Worm (Caenorhabditis elegans) whole organism, L2 larva: ENCODE measurements around the gene ugt-21.
A peak's percentile ranks its signal among the peaks of the same experiment; 100 is the strongest.

Experiments
- C34F6.9 ChIP-seq: fragments of 150-350 bp; optimal IDR thresholded peaks from 2 replicates; lab custom pipeline; 2014; ENCODE audit warnings: missing biosample characterization, missing genetic modification characterization
- F13H6.1 ChIP-seq: sonication (generic microtip); optimal IDR thresholded peaks from 2 replicates; lab custom pipeline; 2016; ENCODE audit warnings: missing genetic modification characterization, missing compliant biosample characterization
- R02D3.7 ChIP-seq: fragments of 150-350 bp; optimal IDR thresholded peaks from 2 replicates; lab custom pipeline; 2014; ENCODE audit warnings: missing biosample characterization, missing genetic modification characterization
- Y55F3AM.14 ChIP-seq: fragments of 200-800 bp; sonication (Bioruptor generic); optimal IDR thresholded peaks from 2 replicates; lab custom pipeline; 2018; ENCODE audit warnings: mild to moderate bottlenecking, missing genetic modification characterization, missing compliant biosample characterization
- ZK546.5 ChIP-seq: sonication (generic microtip); optimal IDR thresholded peaks from 2 replicates; lab custom pipeline; 2017; ENCODE audit warnings: missing biosample characterization, missing genetic modification characterization
- alr-1 ChIP-seq: fragments of 150-350 bp; optimal IDR thresholded peaks from 2 replicates; lab custom pipeline; 2014; ENCODE audit warnings: missing biosample characterization, missing genetic modification characterization
- aly-2 ChIP-seq: fragments of 150-350 bp; optimal IDR thresholded peaks from 2 replicates; lab custom pipeline; 2014; ENCODE audit warnings: missing biosample characterization, missing genetic modification characterization
- ama-1 ChIP-seq: fragments of 150-350 bp; optimal IDR thresholded peaks from 2 replicates; lab custom pipeline; 2018; ENCODE audit warnings: inconsistent platforms
- blmp-1 ChIP-seq: sonication (generic microtip); optimal IDR thresholded peaks from 2 replicates; lab custom pipeline; 2017; ENCODE audit warnings: missing genetic modification characterization, mild to moderate bottlenecking, missing compliant biosample characterization, antibody characterized with exemption, moderate library complexity; ENCODE audit not compliant: insufficient read depth
- ceh-16 ChIP-seq: fragments of 150-350 bp; optimal IDR thresholded peaks from 2 replicates; lab custom pipeline; 2014; ENCODE audit warnings: missing biosample characterization, missing genetic modification characterization
- ceh-82 ChIP-seq: fragments of 150-350 bp; optimal IDR thresholded peaks from 2 replicates; lab custom pipeline; 2014; ENCODE audit warnings: missing biosample characterization, missing genetic modification characterization
- crh-2 ChIP-seq: sonication (generic microtip); optimal IDR thresholded peaks from 2 replicates; lab custom pipeline; 2017; ENCODE audit warnings: missing biosample characterization, missing genetic modification characterization
- dmd-4 ChIP-seq: sonication (generic microtip); optimal IDR thresholded peaks from 2 replicates; lab custom pipeline; 2017; ENCODE audit warnings: missing biosample characterization, missing genetic modification characterization
- egl-27 ChIP-seq: sonication (generic microtip); optimal IDR thresholded peaks from 3 replicates; lab custom pipeline; 2017; ENCODE audit warnings: missing biosample characterization, missing genetic modification reagents, missing genetic modification characterization
- elt-1 ChIP-seq: fragments of 150-350 bp; optimal IDR thresholded peaks from 2 replicates; lab custom pipeline; 2014; ENCODE audit warnings: missing biosample characterization, missing genetic modification characterization
- elt-3 ChIP-seq: sonication (generic microtip); optimal IDR thresholded peaks from 2 replicates; lab custom pipeline; 2017; ENCODE audit warnings: missing biosample characterization, missing genetic modification characterization
- fos-1 ChIP-seq: fragments of 150-350 bp; optimal IDR thresholded peaks from 2 replicates; lab custom pipeline; 2014; ENCODE audit warnings: missing biosample characterization, missing genetic modification characterization
- gmeb-1 ChIP-seq: fragments of 150-350 bp; optimal IDR thresholded peaks from 2 replicates; lab custom pipeline; 2014; ENCODE audit warnings: missing biosample characterization, missing genetic modification characterization
- lin-11 ChIP-seq: fragments of 150-350 bp; sonication (generic microtip); optimal IDR thresholded peaks from 2 replicates; lab custom pipeline; 2014; ENCODE audit warnings: missing biosample characterization, missing genetic modification characterization, inconsistent platforms, mixed read lengths
- lin-13 ChIP-seq: fragments of 150-350 bp; optimal IDR thresholded peaks from 2 replicates; lab custom pipeline; 2014; ENCODE audit warnings: missing biosample characterization, missing genetic modification reagents, missing genetic modification characterization
- lin-39 ChIP-seq: fragments of 150-350 bp; optimal IDR thresholded peaks from 2 replicates; lab custom pipeline; 2014; ENCODE audit warnings: missing biosample characterization, missing genetic modification reagents, missing genetic modification characterization
- lsy-2 ChIP-seq, 2 experiments: fragments of 150-350 bp in 1 of 2; sonication (generic microtip) in 1 of 2; optimal IDR thresholded peaks; 2 replicates each; lab custom pipeline; 2014 to 2017; ENCODE audit warnings: missing biosample characterization in 2 of 2, missing genetic modification characterization in 2 of 2
- mab-5 ChIP-seq: fragments of 150-350 bp; optimal IDR thresholded peaks from 2 replicates; lab custom pipeline; 2014; ENCODE audit warnings: missing biosample characterization, missing genetic modification characterization
- mbf-1 ChIP-seq: sonication (generic microtip); optimal IDR thresholded peaks from 2 replicates; lab custom pipeline; 2017; ENCODE audit warnings: missing biosample characterization, missing genetic modification characterization
- mdl-1 ChIP-seq, 2 experiments: fragments of 150-350 bp in 1 of 2; sonication (generic microtip) in 1 of 2; optimal IDR thresholded peaks; 2 replicates each; lab custom pipeline; 2017; ENCODE audit warnings: missing biosample characterization in 2 of 2, missing genetic modification characterization in 2 of 2
- nhr-10 ChIP-seq: sonication (generic microtip); optimal IDR thresholded peaks from 2 replicates; lab custom pipeline; 2017; ENCODE audit warnings: missing biosample characterization, missing genetic modification characterization
- nhr-11 ChIP-seq: fragments of 150-350 bp; optimal IDR thresholded peaks from 2 replicates; lab custom pipeline; 2014; ENCODE audit warnings: missing biosample characterization, missing genetic modification characterization
- nhr-12 ChIP-seq: fragments of 150-350 bp; optimal IDR thresholded peaks from 2 replicates; lab custom pipeline; 2014; ENCODE audit warnings: missing biosample characterization, missing genetic modification characterization
- nhr-129 ChIP-seq: fragments of 150-350 bp; optimal IDR thresholded peaks from 2 replicates; lab custom pipeline; 2014; ENCODE audit warnings: missing biosample characterization, missing genetic modification characterization
- nhr-21 ChIP-seq: fragments of 150-350 bp; optimal IDR thresholded peaks from 2 replicates; lab custom pipeline; 2014; ENCODE audit warnings: missing biosample characterization, missing genetic modification characterization
- nhr-23 ChIP-seq: fragments of 150-350 bp; optimal IDR thresholded peaks from 2 replicates; lab custom pipeline; 2014; ENCODE audit warnings: missing biosample characterization, missing genetic modification reagents, missing genetic modification characterization
- nhr-237 ChIP-seq: fragments of 150-350 bp; optimal IDR thresholded peaks from 2 replicates; lab custom pipeline; 2014; ENCODE audit warnings: missing biosample characterization, missing genetic modification characterization
- nhr-25 ChIP-seq: fragments of 150-350 bp; sonication (generic microtip); optimal IDR thresholded peaks from 3 replicates; lab custom pipeline; 2014; ENCODE audit warnings: missing biosample characterization, missing genetic modification characterization
- nhr-6 ChIP-seq: fragments of 150-350 bp; optimal IDR thresholded peaks from 2 replicates; lab custom pipeline; 2014; ENCODE audit warnings: missing biosample characterization, missing genetic modification characterization
- nhr-77 ChIP-seq: fragments of 150-350 bp; optimal IDR thresholded peaks from 2 replicates; lab custom pipeline; 2014; ENCODE audit warnings: missing biosample characterization, missing genetic modification characterization
- peb-1 ChIP-seq: fragments of 150-350 bp; optimal IDR thresholded peaks from 2 replicates; lab custom pipeline; 2014; ENCODE audit warnings: missing biosample characterization, missing genetic modification characterization
- sem-4 ChIP-seq: fragments of 150-350 bp; optimal IDR thresholded peaks from 2 replicates; lab custom pipeline; 2014; ENCODE audit warnings: missing biosample characterization, missing genetic modification reagents, missing genetic modification characterization
- skn-1 ChIP-seq: sonication (generic microtip); optimal IDR thresholded peaks from 2 replicates; lab custom pipeline; 2017; ENCODE audit warnings: missing biosample characterization, missing genetic modification characterization
- sma-3 ChIP-seq: sonication (generic microtip); optimal IDR thresholded peaks from 2 replicates; lab custom pipeline; 2016; ENCODE audit warnings: missing genetic modification reagents, missing genetic modification characterization, missing compliant biosample characterization
- sma-9 ChIP-seq, 2 experiments: fragments of 150-350 bp in 1 of 2; sonication (generic microtip) in 1 of 2; optimal IDR thresholded peaks; 2 replicates each; lab custom pipeline; 2014 to 2016; ENCODE audit warnings: missing genetic modification characterization in 2 of 2, mild to moderate bottlenecking in 1 of 2, missing biosample characterization in 1 of 2, missing compliant biosample characterization in 1 of 2, missing genetic modification reagents in 1 of 2, moderate library complexity in 1 of 2
- snpc-4 ChIP-seq: fragments of 150-350 bp; optimal IDR thresholded peaks from 2 replicates; lab custom pipeline; 2014; ENCODE audit warnings: missing biosample characterization, missing genetic modification characterization
- unc-39 ChIP-seq: fragments of 150-350 bp; optimal IDR thresholded peaks from 2 replicates; lab custom pipeline; 2014; ENCODE audit warnings: missing biosample characterization, missing genetic modification characterization
- unc-55 ChIP-seq: fragments of 150-350 bp; sonication (generic microtip); optimal IDR thresholded peaks from 3 replicates; lab custom pipeline; 2014; ENCODE audit warnings: missing biosample characterization, missing genetic modification reagents, missing genetic modification characterization
- unc-62 ChIP-seq: fragments of 150-350 bp; optimal IDR thresholded peaks from 2 replicates; lab custom pipeline; 2014; ENCODE audit warnings: missing biosample characterization, missing genetic modification reagents, missing genetic modification characterization
- zag-1 ChIP-seq: fragments of 150-350 bp; optimal IDR thresholded peaks from 2 replicates; lab custom pipeline; 2014; ENCODE audit warnings: missing biosample characterization, missing genetic modification characterization
- ztf-1 ChIP-seq: fragments of 200-800 bp; sonication (Bioruptor generic); conservative IDR thresholded peaks from 2 replicates; pipeline ENCODE4 v1.3.6; 2022; ENCODE audit warnings: missing genetic modification characterization, missing compliant biosample characterization
- ztf-11 ChIP-seq: sonication (generic microtip); optimal IDR thresholded peaks from 2 replicates; lab custom pipeline; 2017; ENCODE audit warnings: missing biosample characterization, missing genetic modification characterization
- ztf-4 ChIP-seq: fragments of 150-350 bp; optimal IDR thresholded peaks from 2 replicates; lab custom pipeline; 2014; ENCODE audit warnings: missing biosample characterization, missing genetic modification characterization

The ugt-21 gene

DNA sequence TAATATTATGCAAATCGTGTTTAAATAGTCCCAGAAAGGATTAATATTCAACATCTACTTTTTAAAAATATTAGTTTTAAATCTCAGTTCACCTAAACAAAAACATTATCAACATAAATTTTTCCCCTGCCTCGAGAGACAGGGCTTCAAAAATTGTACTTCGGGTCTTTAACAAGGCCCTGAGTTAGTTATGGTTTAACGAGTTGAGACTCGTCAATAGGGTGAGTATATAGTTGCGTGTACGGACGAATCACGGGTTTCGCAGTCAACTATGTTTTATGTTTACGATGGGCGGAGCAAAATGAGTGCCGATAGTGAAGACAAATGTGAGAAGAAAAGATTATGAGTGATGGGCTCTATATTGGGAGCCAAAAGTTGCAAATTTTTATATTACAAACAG lies 11.5 kb downstream of the ugt-21 start:
- TF ChIP-seq mab-5 (tag; lab: Kevin White, UChicago) = no peak
- TF ChIP-seq unc-39 = no peak
- TF ChIP-seq lsy-2 (tag; optimal IDR thresholded peaks at IDR 0.05; lab: Kevin White, UChicago) = no peak
- TF ChIP-seq dmd-4 = no peak
- peak; percentile 18 for TF ChIP-seq sma-9 (GFP tag; optimal IDR thresholded peaks at IDR 0.05; lab: Kevin White, UChicago)
- no peak for TF ChIP-seq sma-9 (tag; optimal IDR thresholded peaks at IDR 0.05; lab: Kevin White, UChicago)
- no peak for TF ChIP-seq ceh-82 (tag; lab: Kevin White, UChicago)

DNA sequence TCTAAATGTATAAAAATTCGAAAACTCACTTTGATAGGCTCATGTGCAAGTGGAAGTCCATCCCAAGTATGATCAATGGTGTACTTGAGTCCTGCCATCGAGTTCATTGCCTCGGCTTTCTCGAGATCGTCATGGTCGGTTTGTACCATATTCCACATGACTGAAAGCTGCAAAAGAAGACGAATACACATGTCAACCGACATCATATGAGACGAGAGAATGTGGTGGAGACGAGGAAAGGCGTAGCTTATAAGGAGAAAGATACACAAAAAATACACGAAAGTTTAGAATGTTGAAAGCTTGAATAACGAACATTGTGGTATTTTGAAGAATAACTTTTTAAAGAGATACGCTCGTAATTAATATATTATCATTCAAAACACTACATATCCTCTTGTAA lies 12.7 kb downstream of the ugt-21 start, which contains the start of gene C33A12.3:
Gene C33A12.3, minus strand, starts transcription at position 167 of the 400 bp plus-strand sequence.
- peak; percentile 13 for TF ChIP-seq nhr-129 (tag; lab: Kevin White, UChicago)
- no peak for TF ChIP-seq nhr-6 (tag; lab: Kevin White, UChicago)

DNA sequence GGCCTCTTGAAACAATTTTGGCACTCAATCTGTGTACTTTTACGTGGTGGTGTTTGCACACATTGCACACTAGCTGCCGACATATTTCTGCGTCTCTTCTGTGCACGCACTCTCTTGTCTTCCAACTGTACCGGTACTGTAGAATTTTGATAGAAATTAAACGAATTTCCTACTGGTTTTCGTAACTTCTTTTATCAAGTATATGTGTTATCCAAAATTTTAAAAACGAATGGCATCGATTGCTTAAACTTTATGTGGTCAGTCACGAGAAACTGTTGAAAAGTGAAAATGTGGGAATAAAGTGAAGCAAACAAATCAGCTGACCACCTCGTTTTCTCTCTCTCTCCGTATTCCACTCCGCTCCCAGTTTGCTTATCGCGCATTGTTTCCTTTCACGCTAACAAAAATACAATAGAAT lies 13.3 kb downstream of the ugt-21 start:
- TF ChIP-seq ama-1 (lab: Kevin White, UChicago) (peak; percentile 72), dmd-4 (no peak), zag-1 (tag; lab: Kevin White, UChicago) (no peak), lin-13 (peak; percentile 11), ceh-82 (tag; lab: Kevin White, UChicago) (no peak), lin-39 (tag; lab: Kevin White, UChicago) (no peak), sma-9 (GFP tag; optimal IDR thresholded peaks at IDR 0.05; lab: Kevin White, UChicago) (peak; percentile 15), sma-9 (tag; optimal IDR thresholded peaks at IDR 0.05; lab: Kevin White, UChicago) (no peak), nhr-10 (tag; lab: Kevin White, UChicago) (no peak), aly-2 (tag; lab: Kevin White, UChicago) (no peak), nhr-77 (tag; lab: Kevin White, UChicago) (no peak), unc-55 (GFP tag; lab: Kevin White, UChicago) (peak; percentile 44), skn-1 (tag; lab: Kevin White, UChicago) (no peak), C34F6.9 (tag; lab: Kevin White, UChicago) (peak; percentile 32), unc-62 (no peak), gmeb-1 (tag; lab: Kevin White, UChicago) (peak; percentile 28), elt-3 (tag; lab: Kevin White, UChicago) (no peak), F13H6.1 (tag; lab: Kevin White, UChicago) (peak; percentile 35), sma-3 (GFP tag; lab: Kevin White, UChicago) (peak; percentile 61), alr-1 (tag; lab: Kevin White, UChicago) (no peak), mdl-1 (tag; optimal IDR thresholded peaks at IDR 0.05; lab: Kevin White, UChicago) (no peak), egl-27 (tag; lab: Kevin White, UChicago) (no peak), nhr-129 (tag; lab: Kevin White, UChicago) (peak; percentile 73), ztf-11 (tag; lab: Kevin White, UChicago) (no peak), ceh-16 (tag; lab: Kevin White, UChicago) (no peak), lin-11 (no peak), unc-39 (no peak), sem-4 (tag; lab: Kevin White, UChicago) (no peak), ZK546.5 (tag; lab: Kevin White, UChicago) (no peak), Y55F3AM.14 (GFP tag; lab: Kevin White, UChicago) (no peak), nhr-25 (tag; lab: Kevin White, UChicago) (peak; percentile 58), ztf-4 (tag; lab: Kevin White, UChicago) (no peak), blmp-1 (tag; lab: Kevin White, UChicago) (peak; percentile 94), lsy-2 (tag; optimal IDR thresholded peaks at IDR 0.05; lab: Kevin White, UChicago) (peak; percentile 14 to 40), crh-2 (peak; percentile 57), nhr-6 (tag; lab: Kevin White, UChicago) (no peak), nhr-23 (no peak), R02D3.7 (tag; lab: Kevin White, UChicago) (no peak), snpc-4 (tag; lab: Kevin White, UChicago) (peak; percentile 67), nhr-11 (tag; lab: Kevin White, UChicago) (no peak), ztf-1 (GFP tag; lab: Robert Waterston, UW) (no peak), fos-1 (tag; lab: Kevin White, UChicago) (peak; percentile 41), mbf-1 (no peak), nhr-237 (tag; lab: Kevin White, UChicago) (no peak), elt-1 (no peak), mab-5 (tag; lab: Kevin White, UChicago) (no peak), peb-1 (tag; lab: Kevin White, UChicago) (no peak), nhr-21 (tag; lab: Kevin White, UChicago) (peak; percentile 56), nhr-12 (tag; lab: Kevin White, UChicago) (no peak)
